Worm (Caenorhabditis elegans) whole organism, L2 larva: ENCODE data around the gene R10D12.8.

Experiments used
- nhr-77 ChIP-seq: fragments of 150-350 bp; optimal IDR thresholded peaks from 2 replicates; lab custom pipeline; 2014; ENCODE audit warnings: missing biosample characterization, missing genetic modification characterization
- zag-1 ChIP-seq: fragments of 150-350 bp; optimal IDR thresholded peaks from 2 replicates; lab custom pipeline; 2014; ENCODE audit warnings: missing biosample characterization, missing genetic modification characterization

DNA sequence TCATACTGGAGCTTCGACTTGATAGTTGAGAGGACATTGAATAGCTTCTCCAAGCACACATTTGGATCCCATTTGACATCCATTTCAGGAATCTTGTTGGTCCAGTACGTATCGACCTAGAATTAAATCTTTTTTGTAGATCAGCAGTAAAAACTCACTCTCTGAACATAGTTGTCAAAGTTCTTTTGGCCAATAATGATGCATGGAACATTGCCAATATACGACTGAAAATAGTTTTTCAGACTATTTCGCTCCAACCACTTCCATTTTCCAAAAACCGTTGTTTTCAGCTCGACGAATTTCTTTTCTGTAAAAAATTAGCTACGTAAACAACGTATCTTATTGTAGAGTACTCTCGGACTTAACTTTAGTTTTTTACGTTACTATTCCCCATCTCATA is 28.6 kb upstream of the R10D12.8 start:
- TF ChIP-seq nhr-77 (tag; lab: Kevin White, UChicago) (no peak), zag-1 (tag; lab: Kevin White, UChicago) (no peak)
